Worm (Caenorhabditis elegans) whole organism, L4/young adult: ENCODE results near the gene Y43F8C.13.

Source experiments
- dao-5 ChIP-seq: sonication (generic microtip); optimal IDR thresholded peaks from 2 replicates; lab custom pipeline; 2016; ENCODE audit warnings: missing genotype, missing genetic modification characterization, moderate library complexity, missing compliant biosample characterization
- him-1 ChIP-seq: sonication (generic microtip); optimal IDR thresholded peaks from 2 replicates; lab custom pipeline; 2016; ENCODE audit warnings: missing genotype, missing genetic modification reagents, missing genetic modification characterization, missing compliant biosample characterization

DNA sequence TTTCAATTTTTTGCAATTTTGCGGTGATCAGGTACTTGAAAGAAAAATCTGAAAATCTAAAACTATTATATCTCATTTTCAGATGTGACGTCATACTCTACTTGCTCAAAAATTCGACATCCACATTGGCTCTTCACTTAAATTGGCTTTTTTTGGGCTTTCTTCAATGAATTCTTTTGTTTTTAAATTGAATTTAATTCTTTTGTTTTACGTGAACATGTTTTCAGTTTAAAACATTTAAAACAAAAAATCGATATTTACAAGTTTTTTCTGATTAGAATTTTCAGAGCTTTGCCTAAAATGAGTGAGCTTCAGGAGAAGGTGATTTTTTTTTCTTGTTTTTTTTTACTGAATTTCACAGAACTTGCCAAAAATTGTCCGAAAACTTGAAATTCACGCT, 44.5 kb upstream of the Y43F8C.13 start, which contains the start of gene W04E12.3:
- no peak for TF ChIP-seq him-1
- no peak for TF ChIP-seq dao-5 (tag; lab: Kevin White, UChicago)
